Fruit fly (Drosophila melanogaster) whole organism, prepupa: ENCODE measurements around the gene Vps2.

Experiments used
- Blimp-1 ChIP-seq: fragments of 200-800 bp; sonication (Bioruptor generic); optimal IDR thresholded peaks from 3 replicates; lab custom pipeline; 2017; ENCODE audit warnings: missing biosample characterization, missing genetic modification characterization, mild to moderate bottlenecking, moderate library complexity, missing genetic modification reagents
- CG10631 ChIP-seq: fragments of 200-800 bp; sonication (Bioruptor generic); optimal IDR thresholded peaks from 2 replicates; lab custom pipeline; 2016; ENCODE audit warnings: missing biosample characterization, missing genetic modification characterization
- CG10669 ChIP-seq: fragments of 200-800 bp; sonication (Bioruptor generic); optimal IDR thresholded peaks from 3 replicates; lab custom pipeline; 2018; ENCODE audit warnings: missing biosample characterization, mild to moderate bottlenecking, missing genetic modification characterization, moderate library complexity
- CG11294 ChIP-seq: fragments of 200-800 bp; sonication (Bioruptor generic); IDR thresholded peaks from 2 replicates; pipeline ENCODE4 v1.3.6; 2022; ENCODE audit warnings: missing biosample characterization, missing genetic modification characterization
- CG11762 ChIP-seq: fragments of 200-800 bp; sonication (Bioruptor generic); optimal IDR thresholded peaks from 3 replicates; lab custom pipeline; 2016; ENCODE audit warnings: missing biosample characterization, missing genetic modification characterization; ENCODE audit not compliant: insufficient read depth
- CG11902 ChIP-seq: fragments of 200-800 bp; sonication (Bioruptor generic); optimal IDR thresholded peaks from 3 replicates; lab custom pipeline; 2016; ENCODE audit warnings: missing biosample characterization, missing genetic modification characterization
- CG15336 ChIP-seq: fragments of 200-800 bp; sonication (Bioruptor generic); IDR thresholded peaks from 2 replicates; pipeline ENCODE4 v1.3.6; 2022; ENCODE audit warnings: missing biosample characterization, missing genetic modification characterization
- CG1621 ChIP-seq: fragments of 200-800 bp; sonication (Bioruptor generic); optimal IDR thresholded peaks from 3 replicates; lab custom pipeline; 2018; ENCODE audit warnings: missing biosample characterization, mild to moderate bottlenecking, missing genetic modification characterization
- CG16779 ChIP-seq: fragments of 200-800 bp; sonication (Bioruptor generic); optimal IDR thresholded peaks from 3 replicates; lab custom pipeline; 2017; ENCODE audit warnings: missing biosample characterization, mild to moderate bottlenecking, missing genetic modification characterization
- CG3032 ChIP-seq: fragments of 200-800 bp; optimal IDR thresholded peaks from 2 replicates; lab custom pipeline; 2019; ENCODE audit warnings: missing biosample characterization, mild to moderate bottlenecking, missing genetic modification characterization, moderate library complexity
- CG31627 ChIP-seq: fragments of 200-800 bp; sonication (Bioruptor generic); optimal IDR thresholded peaks from 3 replicates; lab custom pipeline; 2016; ENCODE audit warnings: missing biosample characterization, missing genetic modification characterization
- CG34406 ChIP-seq: fragments of 200-800 bp; sonication (Bioruptor generic); optimal IDR thresholded peaks from 3 replicates; lab custom pipeline; 2016; ENCODE audit warnings: missing biosample characterization, missing genetic modification characterization
- CG3919 ChIP-seq: fragments of 200-800 bp; sonication (Bioruptor generic); optimal IDR thresholded peaks from 3 replicates; lab custom pipeline; 2016; ENCODE audit warnings: missing biosample characterization, missing genetic modification characterization
- CG6163 ChIP-seq: fragments of 200-800 bp; sonication (Bioruptor generic); IDR thresholded peaks from 3 replicates; pipeline ENCODE4 v1.3.6; 2022; ENCODE audit warnings: missing biosample characterization, missing genetic modification characterization
- CG6276 ChIP-seq: fragments of 200-800 bp; sonication (Bioruptor generic); optimal IDR thresholded peaks from 2 replicates; lab custom pipeline; 2017; ENCODE audit warnings: missing biosample characterization, mild to moderate bottlenecking, missing genetic modification characterization
- CG6792 ChIP-seq: fragments of 200-800 bp; sonication (Bioruptor generic); optimal IDR thresholded peaks from 3 replicates; lab custom pipeline; 2016; ENCODE audit warnings: missing biosample characterization, missing genetic modification characterization
- CG6808 ChIP-seq: fragments of 200-800 bp; sonication (Bioruptor generic); optimal IDR thresholded peaks from 3 replicates; lab custom pipeline; 2017; ENCODE audit warnings: missing biosample characterization, missing genetic modification characterization, mild to moderate bottlenecking, moderate library complexity, missing genetic modification reagents
- CG6854 ChIP-seq: fragments of 200-800 bp; sonication (Bioruptor generic); optimal IDR thresholded peaks from 2 replicates; lab custom pipeline; 2017; ENCODE audit warnings: missing biosample characterization, mild to moderate bottlenecking, missing genetic modification characterization
- CG8319 ChIP-seq: fragments of 200-800 bp; sonication (Bioruptor generic); optimal IDR thresholded peaks from 3 replicates; lab custom pipeline; 2016; ENCODE audit warnings: missing biosample characterization, missing genetic modification characterization
- CG9139 ChIP-seq: fragments of 200-800 bp; sonication (Bioruptor generic); optimal IDR thresholded peaks from 3 replicates; lab custom pipeline; 2017; ENCODE audit warnings: missing biosample characterization, mild to moderate bottlenecking, missing genetic modification characterization
- Eip75B ChIP-seq: fragments of 200-800 bp; sonication (Bioruptor generic); optimal IDR thresholded peaks from 3 replicates; lab custom pipeline; 2016; ENCODE audit warnings: missing biosample characterization, missing genetic modification characterization
- Eip78C ChIP-seq: fragments of 200-800 bp; sonication (Bioruptor generic); peaks from one replicate; lab custom pipeline; 2016; ENCODE audit warnings: missing biosample characterization, missing genetic modification characterization
- Eip93F ChIP-seq: fragments of 200-800 bp; sonication (Bioruptor generic); optimal IDR thresholded peaks from 2 replicates; lab custom pipeline; 2016; ENCODE audit warnings: missing biosample characterization, mild to moderate bottlenecking, missing genetic modification characterization
- Ets96B ChIP-seq: fragments of 200-800 bp; optimal IDR thresholded peaks from 2 replicates; lab custom pipeline; 2019; ENCODE audit warnings: missing biosample characterization, mild to moderate bottlenecking, missing genetic modification characterization, moderate library complexity
- Gug ChIP-seq: fragments of 200-800 bp; sonication (Bioruptor generic); IDR thresholded peaks from 2 replicates; pipeline ENCODE4 v1.3.6; 2022; ENCODE audit warnings: missing biosample characterization, missing genetic modification characterization
- Hr38 ChIP-seq: sonication (Bioruptor generic); optimal IDR thresholded peaks from 2 replicates; lab custom pipeline; 2016; ENCODE audit warnings: missing biosample characterization, missing genetic modification characterization
- Hr39 ChIP-seq: fragments of 200-800 bp; sonication (Bioruptor generic); optimal IDR thresholded peaks from 2 replicates; lab custom pipeline; 2016; ENCODE audit warnings: missing biosample characterization, missing genetic modification characterization
- Lpt ChIP-seq: fragments of 200-800 bp; sonication (Bioruptor generic); optimal IDR thresholded peaks from 3 replicates; lab custom pipeline; 2016; ENCODE audit warnings: missing biosample characterization, missing genetic modification characterization
- Met ChIP-seq: fragments of 200-800 bp; sonication (Bioruptor generic); optimal IDR thresholded peaks from 3 replicates; lab custom pipeline; 2016; ENCODE audit warnings: missing biosample characterization, missing genetic modification characterization
- Smox ChIP-seq: fragments of 200-800 bp; sonication (Bioruptor generic); optimal IDR thresholded peaks from 3 replicates; lab custom pipeline; 2016; ENCODE audit warnings: missing biosample characterization, missing genetic modification characterization
- Sox102F ChIP-seq: fragments of 200-800 bp; sonication (Bioruptor generic); optimal IDR thresholded peaks from 2 replicates; lab custom pipeline; 2016; ENCODE audit warnings: missing biosample characterization, mild to moderate bottlenecking, missing genetic modification characterization
- Sox14 ChIP-seq: fragments of 200-800 bp; sonication (Bioruptor generic); optimal IDR thresholded peaks from 3 replicates; lab custom pipeline; 2016; ENCODE audit warnings: missing biosample characterization, missing genetic modification characterization
- Sox15 ChIP-seq: fragments of 200-800 bp; sonication (Bioruptor generic); optimal IDR thresholded peaks from 3 replicates; lab custom pipeline; 2016; ENCODE audit warnings: missing biosample characterization, missing genetic modification characterization
- acj6 ChIP-seq: fragments of 200-800 bp; sonication (Bioruptor generic); optimal IDR thresholded peaks from 3 replicates; lab custom pipeline; 2016; ENCODE audit warnings: missing biosample characterization, missing genetic modification characterization
- cyc ChIP-seq: fragments of 200-800 bp; sonication (Bioruptor generic); optimal IDR thresholded peaks from 3 replicates; lab custom pipeline; 2016; ENCODE audit warnings: missing biosample characterization, missing genetic modification characterization
- dac ChIP-seq: fragments of 200-800 bp; sonication (Bioruptor generic); optimal IDR thresholded peaks from 2 replicates; lab custom pipeline; 2017; ENCODE audit warnings: missing biosample characterization, mild to moderate bottlenecking, missing genetic modification characterization
- eg ChIP-seq: fragments of 200-800 bp; sonication (Bioruptor generic); IDR thresholded peaks from 3 replicates; pipeline ENCODE4 v1.3.6; 2022; ENCODE audit warnings: missing biosample characterization, missing genetic modification characterization
- esn ChIP-seq: fragments of 200-800 bp; sonication (Bioruptor generic); optimal IDR thresholded peaks from 2 replicates; lab custom pipeline; 2016; ENCODE audit warnings: missing biosample characterization, mild to moderate bottlenecking, missing genetic modification characterization, moderate library complexity
- fd59A ChIP-seq: fragments of 200-800 bp; sonication (Bioruptor generic); optimal IDR thresholded peaks from 2 replicates; lab custom pipeline; 2017; ENCODE audit warnings: missing biosample characterization, mild to moderate bottlenecking, missing genetic modification characterization, missing genetic modification reagents
- fkh ChIP-seq: fragments of 200-800 bp; sonication (Bioruptor generic); optimal IDR thresholded peaks from 3 replicates; lab custom pipeline; 2017; ENCODE audit warnings: missing biosample characterization, mild to moderate bottlenecking, missing genetic modification characterization, moderate library complexity
- net ChIP-seq: fragments of 200-800 bp; sonication (Bioruptor generic); optimal IDR thresholded peaks from 3 replicates; lab custom pipeline; 2016; ENCODE audit warnings: missing biosample characterization, missing genetic modification characterization
- pdm3 ChIP-seq: fragments of 200-800 bp; sonication (Bioruptor generic); optimal IDR thresholded peaks from 3 replicates; lab custom pipeline; 2016; ENCODE audit warnings: missing biosample characterization, missing genetic modification characterization
- salr ChIP-seq, 2 experiments: fragments of 200-800 bp; sonication (Bioruptor generic); optimal IDR thresholded peaks; 3 replicates each; lab custom pipeline; 2016 to 2018; ENCODE audit warnings: missing biosample characterization in 2 of 2, missing genetic modification characterization in 2 of 2, mild to moderate bottlenecking in 1 of 2
- spab ChIP-seq: fragments of 200-800 bp; sonication (Bioruptor generic); optimal IDR thresholded peaks from 2 replicates; lab custom pipeline; 2017; ENCODE audit warnings: missing biosample characterization, mild to moderate bottlenecking, missing genetic modification characterization, missing genetic modification reagents
- svp ChIP-seq: fragments of 200-800 bp; sonication (Bioruptor generic); peaks from one replicate; lab custom pipeline; 2016; ENCODE audit warnings: missing biosample characterization, missing genetic modification characterization
- topi ChIP-seq: fragments of 200-800 bp; sonication (Bioruptor generic); optimal IDR thresholded peaks from 3 replicates; lab custom pipeline; 2016; ENCODE audit warnings: missing biosample characterization, missing genetic modification characterization

Vps2 gene

dm6 chr3R:26075252-26075651, 22.6 kb downstream of the Vps2 start (continued):
- TF ChIP-seq CG15336 (GFP tag; lab: Robert Waterston, UW) (0 out of 2 replicates have a peak, but pooled peaks have one; percentile 8), Hr39 (GFP tag; lab: Kevin White, UChicago) (no peak), CG6163 (GFP tag; lab: Robert Waterston, UW) (no peak), CG6276 (no peak), esn (GFP tag; lab: Kevin White, UChicago) (peak; percentile 25), CG34406 (GFP tag; lab: Kevin White, UChicago) (no peak), Sox102F (GFP tag; lab: Kevin White, UChicago) (no peak), Sox14 (GFP tag; lab: Kevin White, UChicago) (peak; percentile 23), cyc (GFP tag; lab: Kevin White, UChicago) (no peak), CG3032 (peak; percentile 41), spab (peak; percentile 29), salr (GFP tag; optimal IDR thresholded peaks at IDR 0.05; lab: Kevin White, UChicago) (no peak), CG9139 (GFP tag; lab: Kevin White, UChicago) (no peak), acj6 (GFP tag; lab: Kevin White, UChicago) (no peak), Met (GFP tag; lab: Kevin White, UChicago) (peak; percentile 25), pdm3 (GFP tag; lab: Kevin White, UChicago) (peak; percentile 7), CG31627 (GFP tag; lab: Kevin White, UChicago) (peak; percentile 4), CG6854 (GFP tag; lab: Kevin White, UChicago) (no peak), CG3919 (GFP tag; lab: Kevin White, UChicago) (peak; percentile 29)
- TF ChIP-seq, all 60 proteins: peak for 23

dm6 chr3R:26081380-26081991, 28.9 kb downstream of the Vps2 start:
- peak; percentile 76 for TF ChIP-seq Ets96B (tag; lab: Kevin White, UChicago)
- TF ChIP-seq fd59A, result peak; percentile 27
- peak; percentile 52 for TF ChIP-seq CG8319
- peak; percentile 61 for TF ChIP-seq CG11762
- TF ChIP-seq Hr38 (GFP tag; lab: Kevin White, UChicago), result no peak
- TF ChIP-seq Smox (GFP tag; lab: Kevin White, UChicago), result peak; percentile 75
- peak; percentile 49 for TF ChIP-seq Gug (GFP tag; lab: Robert Waterston, UW)
- TF ChIP-seq Sox102F (GFP tag; lab: Kevin White, UChicago), result peak; percentile 80
- TF ChIP-seq Blimp-1 (GFP tag; lab: Kevin White, UChicago), result peak; percentile 57
- peak; percentile 52 for TF ChIP-seq CG16779 (tag; lab: Kevin White, UChicago)
- TF ChIP-seq CG15336 (GFP tag; lab: Robert Waterston, UW), result peak; percentile 80
- TF ChIP-seq CG6808, result peak; percentile 80
- TF ChIP-seq salr (GFP tag; optimal IDR thresholded peaks at IDR 0.05; lab: Kevin White, UChicago), result peak; percentile 34 to 50
- peak; percentile 81 for TF ChIP-seq CG3919 (GFP tag; lab: Kevin White, UChicago)
- TF ChIP-seq Sox15 (GFP tag; lab: Kevin White, UChicago), result peak; percentile 19
- peak; percentile 62 for TF ChIP-seq Hr39 (GFP tag; lab: Kevin White, UChicago)
- TF ChIP-seq CG11294 (GFP tag; lab: Robert Waterston, UW), result no peak
- peak; percentile 80 for TF ChIP-seq topi (GFP tag; lab: Kevin White, UChicago)
- TF ChIP-seq Met (GFP tag; lab: Kevin White, UChicago), result peak; percentile 83
- TF ChIP-seq Eip75B, result peak; percentile 81
- peak; percentile 60 for TF ChIP-seq CG1621
- no peak for TF ChIP-seq Eip93F (GFP tag; lab: Kevin White, UChicago)
- peak; percentile 59 for TF ChIP-seq Lpt (GFP tag; lab: Kevin White, UChicago)
- peak; percentile 82 for TF ChIP-seq CG3032
- peak; percentile 86 for TF ChIP-seq CG6163 (GFP tag; lab: Robert Waterston, UW)
- peak; percentile 94 for TF ChIP-seq Eip78C
- peak; percentile 77 for TF ChIP-seq CG10631
- peak; percentile 83 for TF ChIP-seq esn (GFP tag; lab: Kevin White, UChicago)
- TF ChIP-seq spab, result peak; percentile 70
- TF ChIP-seq CG10669, result peak; percentile 73
- TF ChIP-seq fkh (GFP tag; lab: Kevin White, UChicago), result no peak
- TF ChIP-seq CG6276, result peak; percentile 53
- peak; percentile 78 for TF ChIP-seq eg
- TF ChIP-seq dac (GFP tag; lab: Kevin White, UChicago), result peak; percentile 19
- peak; percentile 81 for TF ChIP-seq acj6 (GFP tag; lab: Kevin White, UChicago)
- peak; percentile 58 for TF ChIP-seq Sox14 (GFP tag; lab: Kevin White, UChicago)
- TF ChIP-seq net (GFP tag; lab: Kevin White, UChicago), result peak; percentile 55
- TF ChIP-seq CG6792, result peak; percentile 73
- peak; percentile 73 for TF ChIP-seq cyc (GFP tag; lab: Kevin White, UChicago)
- peak; percentile 90 for TF ChIP-seq svp
- TF ChIP-seq CG11902 (GFP tag; lab: Kevin White, UChicago), result peak; percentile 35
- TF ChIP-seq CG6854 (GFP tag; lab: Kevin White, UChicago), result peak; percentile 67
